Worm (Caenorhabditis elegans): ENCODE results near the gene R06F6.8.

- TF ChIP-seq ztf-11 (tag; optimal IDR thresholded peaks at IDR 0.05) (no peak), lin-13 (tag; optimal IDR thresholded peaks at IDR 0.05) (no peak), flh-1 (GFP tag; optimal IDR thresholded peaks at IDR 0.05) (no peak), nhr-28 (tag; optimal IDR thresholded peaks at IDR 0.05) (no peak), lsy-2 (tag; optimal IDR thresholded peaks at IDR 0.05) (no peak)
These were observed 54.5 kb downstream of the R06F6.8 start for ce11 chrII:10765238-10765637.

Data from whole organism, mixed stage, embryonic.